Worm (Caenorhabditis elegans) whole organism, young adult: ENCODE measurements around the gene K01A6.7.

Experiments
- F39B2.1 ChIP-seq: fragments of 200-800 bp; sonication (Bioruptor generic); IDR thresholded peaks from 2 replicates; pipeline ENCODE4 v1.3.6; 2022; ENCODE audit warnings: missing genetic modification reagents, missing genetic modification characterization, missing compliant biosample characterization
- athp-1 ChIP-seq: sonication (generic microtip); optimal IDR thresholded peaks from 2 replicates; lab custom pipeline; 2017; ENCODE audit warnings: mild to moderate bottlenecking, missing genetic modification characterization, missing compliant biosample characterization
- attf-6 ChIP-seq: fragments of 200-800 bp; sonication (Bioruptor generic); IDR thresholded peaks from 2 replicates; pipeline ENCODE4 v1.3.6; 2022; ENCODE audit warnings: missing genetic modification reagents, missing genetic modification characterization, missing compliant biosample characterization
- cebp-2 ChIP-seq: fragments of 200-800 bp; sonication (Bioruptor generic); IDR thresholded peaks from 2 replicates; pipeline ENCODE4 v1.3.6; 2022; ENCODE audit warnings: missing genetic modification characterization, missing compliant biosample characterization
- ceh-40 ChIP-seq: fragments of 200-800 bp; sonication (Bioruptor generic); IDR thresholded peaks from 2 replicates; pipeline ENCODE4 v1.3.6; 2022; ENCODE audit warnings: missing genetic modification characterization, missing compliant biosample characterization
- ekl-4 ChIP-seq: fragments of 200-800 bp; sonication (Bioruptor generic); IDR thresholded peaks from 2 replicates; pipeline ENCODE4 v1.3.6; 2022; ENCODE audit warnings: missing genetic modification reagents, missing genetic modification characterization, missing compliant biosample characterization
- lin-35 ChIP-seq, 3 experiments: fragments of 150-350 bp in 2 of 3; sonication (generic microtip) in 1 of 3; optimal IDR thresholded peaks; 2 replicates each; lab custom pipeline; 2014 to 2018; ENCODE audit warnings: missing biosample characterization in 3 of 3, missing genetic modification characterization in 3 of 3, missing genetic modification reagents in 3 of 3
- madf-3 ChIP-seq: fragments of 200-800 bp; sonication (Bioruptor generic); IDR thresholded peaks from 2 replicates; pipeline ENCODE4 v1.3.6; 2022; ENCODE audit warnings: missing genetic modification reagents, missing genetic modification characterization, missing compliant biosample characterization
- nfyb-1 ChIP-seq: fragments of 200-800 bp; sonication (Bioruptor generic); IDR thresholded peaks from 2 replicates; pipeline ENCODE4 v1.3.6; 2022; ENCODE audit warnings: missing genetic modification reagents, missing genetic modification characterization, missing compliant biosample characterization
- rec-8 ChIP-seq, 2 experiments: sonication (generic microtip); optimal IDR thresholded peaks; 2 replicates each; lab custom pipeline; 2016; ENCODE audit warnings: mild to moderate bottlenecking in 2 of 2, missing genetic modification characterization in 2 of 2, missing genetic modification reagents in 2 of 2, missing genotype in 2 of 2, missing biosample characterization in 1 of 2, missing compliant biosample characterization in 1 of 2, moderate library complexity in 1 of 2
- sdz-38 ChIP-seq: sonication (generic microtip); optimal IDR thresholded peaks from 2 replicates; lab custom pipeline; 2016; ENCODE audit warnings: missing genotype, missing genetic modification characterization, missing compliant biosample characterization
- tbp1 ChIP-seq: fragments of 200-800 bp; sonication (Bioruptor generic); optimal IDR thresholded peaks from 2 replicates; lab custom pipeline; 2018; ENCODE audit warnings: mild to moderate bottlenecking, missing genetic modification characterization, missing compliant biosample characterization
- unc-130 ChIP-seq: sonication (generic microtip); optimal IDR thresholded peaks from 2 replicates; lab custom pipeline; 2016; ENCODE audit warnings: missing genetic modification reagents, missing genetic modification characterization, missing compliant biosample characterization
- unc-62 ChIP-seq: fragments of 150-350 bp; optimal IDR thresholded peaks from 2 replicates; lab custom pipeline; 2014; ENCODE audit warnings: missing biosample characterization, missing genetic modification reagents, missing genetic modification characterization

- TF ChIP-seq ekl-4 (GFP tag; lab: Robert Waterston, UW) (no peak), athp-1 (tag; lab: Kevin White, UChicago) (no peak), tbp1 (GFP tag; lab: Kevin White, UChicago) (no peak), cebp-2 (no peak), unc-62 (no peak), ceh-40 (no peak), sdz-38 (tag; lab: Kevin White, UChicago) (no peak), rec-8 (tag; optimal IDR thresholded peaks at IDR 0.05; lab: Kevin White, UChicago) (no peak), attf-6 (no peak), lin-35 (GFP tag; optimal IDR thresholded peaks at IDR 0.05; lab: Kevin White, UChicago) (no peak), F39B2.1 (GFP tag; lab: Robert Waterston, UW) (no peak), unc-130 (no peak), nfyb-1 (GFP tag; lab: Robert Waterston, UW) (no peak), madf-3 (GFP tag; lab: Robert Waterston, UW) (no peak)
Observed at ce11 chrIV:11718653-11719052, 19.7 kb downstream of the K01A6.7 start.
